Fruit fly (Drosophila melanogaster): Measurements from ENCODE around the gene CG43182.

Gene CG43182

dm6 chrX:342422-343169 lies 10.3 kb upstream of the CG43182 start (continued):
- TF ChIP-seq lov (optimal IDR thresholded peaks at IDR 0.05) = no peak
- TF ChIP-seq lov (GFP tag; IDR thresholded peaks at IDR 0.05) = no peak
- TF ChIP-seq CG11456 (GFP tag; IDR thresholded peaks at IDR 0.05) = no peak
- no peak for TF ChIP-seq CG11723 (GFP tag; optimal IDR thresholded peaks at IDR 0.05)
- no peak for TF ChIP-seq ac (GFP tag; optimal IDR thresholded peaks at IDR 0.05)
- no peak for TF ChIP-seq usp (GFP tag; optimal IDR thresholded peaks at IDR 0.05)
- peak; percentile 50; the same call in 1 of the 2 replicates for TF ChIP-seq Drgx (GFP tag; IDR thresholded peaks at IDR 0.05)
- 0 out of 3 replicates have a peak, but pooled peaks have one; percentile 17 for TF ChIP-seq CG17361 (GFP tag; IDR thresholded peaks at IDR 0.05)
- TF ChIP-seq CG12391 (tag; optimal IDR thresholded peaks at IDR 0.05) = no peak
- TF ChIP-seq ham (GFP tag; IDR thresholded peaks at IDR 0.05) = no peak
- TF ChIP-seq crp (GFP tag; optimal IDR thresholded peaks at IDR 0.05) = no peak
- no peak for TF ChIP-seq CG6175 (GFP tag; IDR thresholded peaks at IDR 0.05)
- peak; percentile 15 for TF ChIP-seq CG17359 (tag; optimal IDR thresholded peaks at IDR 0.05)
- TF ChIP-seq CG15269 (tag; optimal IDR thresholded peaks at IDR 0.05) = peak; percentile 44
- no peak for TF ChIP-seq CG10267 (tag; optimal IDR thresholded peaks at IDR 0.05)
- no peak for TF ChIP-seq CG17802 (tag; optimal IDR thresholded peaks at IDR 0.05)
- no peak for TF ChIP-seq sisA (GFP tag; IDR thresholded peaks at IDR 0.05)
- TF ChIP-seq Oli (tag; optimal IDR thresholded peaks at IDR 0.05) = peak; percentile 39
- TF ChIP-seq en (GFP tag; optimal IDR thresholded peaks at IDR 0.05) = no peak
- TF ChIP-seq CG9797 (GFP tag; optimal IDR thresholded peaks at IDR 0.05) = no peak
- TF ChIP-seq Ssrp (tag; optimal IDR thresholded peaks at IDR 0.05) = peak; percentile 7
- peak; percentile 12 for TF ChIP-seq CG8924 (tag; optimal IDR thresholded peaks at IDR 0.05)
- no peak for TF ChIP-seq CG8478 (optimal IDR thresholded peaks at IDR 0.05)
- TF ChIP-seq otp (GFP tag; IDR thresholded peaks at IDR 0.05) = no peak
- peak; percentile 60 for TF ChIP-seq Sox102F (GFP tag; optimal IDR thresholded peaks at IDR 0.05)
- no peak for TF ChIP-seq crol (GFP tag; IDR thresholded peaks at IDR 0.05)
- no peak for TF ChIP-seq D19A (tag; optimal IDR thresholded peaks at IDR 0.05)
- TF ChIP-seq sqz (GFP tag; optimal IDR thresholded peaks at IDR 0.05) = no peak
- TF ChIP-seq hth (optimal IDR thresholded peaks at IDR 0.05) = no peak
- no peak for TF ChIP-seq pita (GFP tag; optimal IDR thresholded peaks at IDR 0.05)
- TF ChIP-seq Deaf1 (tag; optimal IDR thresholded peaks at IDR 0.05) = peak; percentile 67
- TF ChIP-seq Bteb2 (GFP tag; optimal IDR thresholded peaks at IDR 0.05) = no peak
- no peak for TF ChIP-seq ara (GFP tag; IDR thresholded peaks at IDR 0.05)
- TF ChIP-seq CG18262 (tag; optimal IDR thresholded peaks at IDR 0.05) = peak; percentile 14
- TF ChIP-seq CG31224 (GFP tag; IDR thresholded peaks at IDR 0.05) = no peak
- TF ChIP-seq Neu2 (GFP tag; optimal IDR thresholded peaks at IDR 0.05; ENCODE audit: borderline replicate concordance) = no peak
- no peak for TF ChIP-seq CG4820 (GFP tag; optimal IDR thresholded peaks at IDR 0.05)
- no peak for TF ChIP-seq Sin3A (optimal IDR thresholded peaks at IDR 0.05)
- peak; percentile 36; the same call in 1 of the 2 replicates for TF ChIP-seq Ptx1 (GFP tag; IDR thresholded peaks at IDR 0.05)
- TF ChIP-seq Bgb (GFP tag; IDR thresholded peaks at IDR 0.05; ENCODE audit: partially characterized antibody) = no peak
- no peak for TF ChIP-seq caup (GFP tag; optimal IDR thresholded peaks at IDR 0.05; ENCODE audit: severe bottlenecking)
- TF ChIP-seq CG12942 (GFP tag; optimal IDR thresholded peaks at IDR 0.05) = no peak
- no peak for TF ChIP-seq CG6813 (GFP tag; optimal IDR thresholded peaks at IDR 0.05)
- TF ChIP-seq Adf1 (GFP tag; IDR thresholded peaks at IDR 0.05) = peak; percentile 68
- TF ChIP-seq dysf (GFP tag; IDR thresholded peaks at IDR 0.05) = 0 out of 3 replicates have a peak, but pooled peaks have one; percentile 36
- no peak for TF ChIP-seq CG32767 (GFP tag; IDR thresholded peaks at IDR 0.05)
- no peak for TF ChIP-seq CG11695 (GFP tag; IDR thresholded peaks at IDR 0.05)
- TF ChIP-seq schlank (tag; optimal IDR thresholded peaks at IDR 0.05) = no peak
- no peak for TF ChIP-seq hkb (optimal IDR thresholded peaks at IDR 0.05)
- TF ChIP-seq hkb (GFP tag; IDR thresholded peaks at IDR 0.05) = no peak
- peak; percentile 67 for TF ChIP-seq dmrt99B (tag; optimal IDR thresholded peaks at IDR 0.05)
